Worm (Caenorhabditis elegans): ENCODE results near the gene F34D10.9.

ce11 chrIII:3694572-3694971 lies 34.8 kb downstream of the F34D10.9 start, which contains the start of gene npr-15:
- TF ChIP-seq tbx-37 (GFP tag; conservative IDR thresholded peaks at IDR 0.05) (no peak), flt-1 (GFP tag; IDR thresholded peaks at IDR 0.05) (no peak), tbx-11 (GFP tag; IDR thresholded peaks at IDR 0.05) (no peak), ceh-36 (tag; optimal IDR thresholded peaks at IDR 0.05) (no peak), tra-4 (tag; optimal IDR thresholded peaks at IDR 0.05) (no peak), ama-1 (optimal IDR thresholded peaks at IDR 0.05) (no peak), scrt-1 (GFP tag; IDR thresholded peaks at IDR 0.05) (no peak), hmg-4 (GFP tag; optimal IDR thresholded peaks at IDR 0.05) (no peak), sea-1 (GFP tag; conservative IDR thresholded peaks at IDR 0.05) (no peak)
